Fruit fly (Drosophila melanogaster): ENCODE measurements around the gene Teh4.

The Teh4 gene

DNA sequence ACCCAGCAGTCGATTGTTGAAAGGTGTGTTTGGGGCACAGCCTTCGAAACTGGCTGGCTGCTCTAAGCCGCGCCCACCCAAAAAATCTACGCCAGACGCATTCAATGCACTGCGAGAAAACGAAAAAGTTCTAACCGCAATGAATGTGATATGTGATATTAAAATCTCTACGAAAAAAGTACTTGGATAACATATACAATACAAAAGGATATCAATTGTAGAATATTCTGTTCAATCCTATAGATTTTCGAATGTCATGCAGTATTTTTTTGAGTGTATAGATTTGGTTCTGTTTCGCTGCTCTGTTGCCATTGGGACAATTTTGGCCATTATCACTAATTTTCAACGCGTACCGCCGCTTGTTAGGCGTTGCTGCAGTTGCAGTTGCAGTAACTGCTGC is 31.7 kb upstream of the Teh4 start (continued):
- TF ChIP-seq prd (optimal IDR thresholded peaks at IDR 0.05) (no peak), prd (GFP tag; IDR thresholded peaks at IDR 0.05) (peak; percentile 68; the same call in 2 of the 3 replicates), Sin3A (optimal IDR thresholded peaks at IDR 0.05) (no peak), CG4404 (GFP tag; IDR thresholded peaks at IDR 0.05) (0 out of 2 replicates have a peak, but pooled peaks have one; percentile 18), gem (tag; optimal IDR thresholded peaks at IDR 0.05) (no peak), trem (tag; optimal IDR thresholded peaks at IDR 0.05) (peak; percentile 16), CG4424 (GFP tag; optimal IDR thresholded peaks at IDR 0.05) (peak; percentile 5), CG17359 (tag; optimal IDR thresholded peaks at IDR 0.05) (peak; percentile 34), CG8478 (optimal IDR thresholded peaks at IDR 0.05) (no peak), MESR4 (GFP tag; optimal IDR thresholded peaks at IDR 0.05) (no peak), pan (optimal IDR thresholded peaks at IDR 0.05) (no peak), pan (GFP tag; optimal IDR thresholded peaks at IDR 0.05 in 1 of 2, IDR thresholded peaks at IDR 0.05 in 1 of 2) (no peak), CG17829 (tag; optimal IDR thresholded peaks at IDR 0.05) (peak; percentile 44), Ptx1 (GFP tag; IDR thresholded peaks at IDR 0.05) (peak; percentile 23; the same call in 1 of the 2 replicates), croc (GFP tag; conservative IDR thresholded peaks at IDR 0.05) (0 out of 3 replicates have a peak, but pooled peaks have one; percentile 36), CG15696 (tag; optimal IDR thresholded peaks at IDR 0.05) (peak; percentile 20), CG10267 (tag; optimal IDR thresholded peaks at IDR 0.05) (peak; percentile 15), sens (GFP tag) (peak; percentile 82), CG3838 (GFP tag; optimal IDR thresholded peaks at IDR 0.05) (no peak), tgo (GFP tag; IDR thresholded peaks at IDR 0.05) (0 out of 3 replicates have a peak, but pooled peaks have one; percentile 26), CG12769 (tag; optimal IDR thresholded peaks at IDR 0.05) (no peak), HLH3B (GFP tag; IDR thresholded peaks at IDR 0.05) (no peak), vvl (GFP tag; IDR thresholded peaks at IDR 0.05) (peak; percentile 47), gsb (GFP tag; IDR thresholded peaks at IDR 0.05) (no peak), CG6765 (GFP tag; optimal IDR thresholded peaks at IDR 0.05) (no peak), phol (tag; optimal IDR thresholded peaks at IDR 0.05) (peak; percentile 42), H2.0 (GFP tag; IDR thresholded peaks at IDR 0.05) (no peak), Nf-YB (GFP tag; optimal IDR thresholded peaks at IDR 0.05) (no peak), fd96Cb (tag; optimal IDR thresholded peaks at IDR 0.05) (peak; percentile 40), Aef1 (GFP tag; IDR thresholded peaks at IDR 0.05) (no peak), stc (GFP tag; IDR thresholded peaks at IDR 0.05) (0 out of 2 replicates have a peak, but pooled peaks have one; percentile 23), CG15479 (GFP tag; optimal IDR thresholded peaks at IDR 0.05) (no peak), Rx (GFP tag; IDR thresholded peaks at IDR 0.05) (0 out of 2 replicates have a peak, but pooled peaks have one; percentile 35), mam (GFP tag; optimal IDR thresholded peaks at IDR 0.05) (no peak), CG11695 (GFP tag; IDR thresholded peaks at IDR 0.05) (0 out of 3 replicates have a peak, but pooled peaks have one; percentile 7), sd (tag; optimal IDR thresholded peaks at IDR 0.05) (no peak), Drgx (GFP tag; IDR thresholded peaks at IDR 0.05) (peak; percentile 74), CG12942 (GFP tag; optimal IDR thresholded peaks at IDR 0.05) (no peak), CG31441 (GFP tag; IDR thresholded peaks at IDR 0.05) (peak; percentile 47), Tbp (GFP tag; optimal IDR thresholded peaks at IDR 0.05) (no peak), CG2712 (tag; optimal IDR thresholded peaks at IDR 0.05) (peak; percentile 62), row (GFP tag; IDR thresholded peaks at IDR 0.05) (no peak), sug (tag; optimal IDR thresholded peaks at IDR 0.05) (no peak), CG4730 (GFP tag; IDR thresholded peaks at IDR 0.05) (0 out of 2 replicates have a peak, but pooled peaks have one; percentile 18), CG5245 (GFP tag; optimal IDR thresholded peaks at IDR 0.05) (peak; percentile 4), Spps (tag; optimal IDR thresholded peaks at IDR 0.05) (no peak), CG11504 (tag; optimal IDR thresholded peaks at IDR 0.05) (no peak), lbe (GFP tag; optimal IDR thresholded peaks at IDR 0.05) (no peak), hkb (optimal IDR thresholded peaks at IDR 0.05) (no peak), hkb (GFP tag; IDR thresholded peaks at IDR 0.05) (0 out of 2 replicates have a peak, but pooled peaks have one; percentile 11), zen (tag; optimal IDR thresholded peaks at IDR 0.05) (peak; percentile 60)

All from whole organism, embryonic.